Worm (Caenorhabditis elegans): ENCODE measurements around the gene idi-1.
A peak's percentile ranks its signal among the peaks of the same experiment; 100 is the strongest.

Gene idi-1

ce11 chrIII:8125234-8125633 is 33.7 kb downstream of the idi-1 start:
- peak; percentile 71 for TF ChIP-seq C34F6.9 (tag; optimal IDR thresholded peaks at IDR 0.05)
- TF ChIP-seq nhr-25 (tag; optimal IDR thresholded peaks at IDR 0.05), result peak; percentile 26
- TF ChIP-seq lin-13 (GFP tag; optimal IDR thresholded peaks at IDR 0.05), result peak; percentile 36
- peak; percentile 67 for TF ChIP-seq F13H6.1 (tag; optimal IDR thresholded peaks at IDR 0.05)
- TF ChIP-seq sma-3 (GFP tag; optimal IDR thresholded peaks at IDR 0.05), result peak; percentile 38
- no peak for TF ChIP-seq elt-3 (tag; optimal IDR thresholded peaks at IDR 0.05)
- no peak for TF ChIP-seq ZK546.5 (tag; optimal IDR thresholded peaks at IDR 0.05)
- no peak for TF ChIP-seq zag-1 (tag; optimal IDR thresholded peaks at IDR 0.05)
- TF ChIP-seq nhr-10 (tag; optimal IDR thresholded peaks at IDR 0.05), result no peak
- TF ChIP-seq alr-1 (tag; optimal IDR thresholded peaks at IDR 0.05), result no peak
- peak; percentile 32 for TF ChIP-seq gmeb-1 (tag; optimal IDR thresholded peaks at IDR 0.05)
- TF ChIP-seq sma-9 (GFP tag; optimal IDR thresholded peaks at IDR 0.05), result peak; percentile 85
- no peak for TF ChIP-seq sma-9 (tag; optimal IDR thresholded peaks at IDR 0.05)
- TF ChIP-seq nhr-6 (tag; optimal IDR thresholded peaks at IDR 0.05), result peak; percentile 80
- no peak for TF ChIP-seq unc-62 (GFP tag; optimal IDR thresholded peaks at IDR 0.05)
- peak; percentile 72 for TF ChIP-seq fos-1 (tag; optimal IDR thresholded peaks at IDR 0.05)
- no peak for TF ChIP-seq lin-11 (tag; optimal IDR thresholded peaks at IDR 0.05)
- no peak for TF ChIP-seq Y55F3AM.14 (GFP tag; optimal IDR thresholded peaks at IDR 0.05)
- TF ChIP-seq ceh-16 (tag; optimal IDR thresholded peaks at IDR 0.05), result no peak
- TF ChIP-seq peb-1 (tag; optimal IDR thresholded peaks at IDR 0.05), result no peak
- TF ChIP-seq egl-27 (tag; optimal IDR thresholded peaks at IDR 0.05), result peak; percentile 53
- no peak for TF ChIP-seq ama-1 (optimal IDR thresholded peaks at IDR 0.05)
- TF ChIP-seq skn-1 (tag; optimal IDR thresholded peaks at IDR 0.05), result no peak
- TF ChIP-seq nhr-237 (tag; optimal IDR thresholded peaks at IDR 0.05), result no peak
- no peak for TF ChIP-seq snpc-4 (tag; optimal IDR thresholded peaks at IDR 0.05)
- TF ChIP-seq unc-55 (GFP tag; optimal IDR thresholded peaks at IDR 0.05), result peak; percentile 89
- TF ChIP-seq mab-5 (tag; optimal IDR thresholded peaks at IDR 0.05), result no peak
- TF ChIP-seq nhr-129 (tag; optimal IDR thresholded peaks at IDR 0.05), result peak; percentile 63
- TF ChIP-seq unc-39 (tag; optimal IDR thresholded peaks at IDR 0.05), result no peak
- no peak for TF ChIP-seq nhr-12 (tag; optimal IDR thresholded peaks at IDR 0.05)
- TF ChIP-seq ceh-82 (tag; optimal IDR thresholded peaks at IDR 0.05), result no peak
- no peak for TF ChIP-seq sem-4 (tag; optimal IDR thresholded peaks at IDR 0.05)
- TF ChIP-seq mbf-1 (tag; optimal IDR thresholded peaks at IDR 0.05), result no peak
- peak; percentile 62 to 81 for TF ChIP-seq lsy-2 (tag; optimal IDR thresholded peaks at IDR 0.05)
- no peak for TF ChIP-seq aly-2 (tag; optimal IDR thresholded peaks at IDR 0.05)
- no peak for TF ChIP-seq blmp-1 (tag; optimal IDR thresholded peaks at IDR 0.05; ENCODE audit: insufficient read depth)
- no peak for TF ChIP-seq ztf-11 (tag; optimal IDR thresholded peaks at IDR 0.05)
- TF ChIP-seq nhr-11 (tag; optimal IDR thresholded peaks at IDR 0.05), result no peak
- peak; percentile 34 for TF ChIP-seq nhr-21 (tag; optimal IDR thresholded peaks at IDR 0.05)
- TF ChIP-seq R02D3.7 (tag; optimal IDR thresholded peaks at IDR 0.05), result no peak
- TF ChIP-seq dmd-4 (tag; optimal IDR thresholded peaks at IDR 0.05), result no peak
- TF ChIP-seq elt-1 (tag; optimal IDR thresholded peaks at IDR 0.05), result no peak
- peak; percentile 40 for TF ChIP-seq ztf-4 (tag; optimal IDR thresholded peaks at IDR 0.05)
- no peak for TF ChIP-seq nhr-77 (tag; optimal IDR thresholded peaks at IDR 0.05)
- peak; percentile 85 for TF ChIP-seq crh-2 (tag; optimal IDR thresholded peaks at IDR 0.05)
- no peak for TF ChIP-seq nhr-23 (tag; optimal IDR thresholded peaks at IDR 0.05)
- TF ChIP-seq mdl-1 (tag; optimal IDR thresholded peaks at IDR 0.05), result no peak
- no peak for TF ChIP-seq ztf-1 (GFP tag; conservative IDR thresholded peaks at IDR 0.05)

ce11 chrIII:8126978-8127377 is 35.5 kb downstream of the idi-1 start:
- TF ChIP-seq nhr-129 (tag; optimal IDR thresholded peaks at IDR 0.05) (peak; percentile 51), ZK546.5 (tag; optimal IDR thresholded peaks at IDR 0.05) (no peak), nhr-11 (tag; optimal IDR thresholded peaks at IDR 0.05) (no peak), F13H6.1 (tag; optimal IDR thresholded peaks at IDR 0.05) (peak; percentile 6), lsy-2 (tag; optimal IDR thresholded peaks at IDR 0.05) (peak; percentile 11 to 22), unc-55 (GFP tag; optimal IDR thresholded peaks at IDR 0.05) (peak; percentile 37)
